Worm (Caenorhabditis elegans) whole organism, young adult: ENCODE measurements around the gene har-1.
A peak's percentile ranks its signal among the peaks of the same experiment; 100 is the strongest.

Source experiments
- B0019.2 ChIP-seq: fragments of 200-800 bp; sonication (Bioruptor generic); conservative IDR thresholded peaks from 2 replicates; pipeline ENCODE4 v1.3.6; 2022; ENCODE audit warnings: missing genetic modification reagents, missing genetic modification characterization, missing compliant biosample characterization
- B0336.3 ChIP-seq: fragments of 200-800 bp; sonication (Bioruptor generic); IDR thresholded peaks from 2 replicates; pipeline ENCODE4 v1.3.6; 2022; ENCODE audit warnings: missing genetic modification characterization, missing compliant biosample characterization
- F23B12.7 ChIP-seq: sonication (generic microtip); optimal IDR thresholded peaks from 2 replicates; lab custom pipeline; 2017; ENCODE audit warnings: missing genetic modification characterization, mild to moderate bottlenecking, missing compliant biosample characterization, antibody characterized with exemption, moderate library complexity; ENCODE audit not compliant: insufficient read depth
- F37B4.10 ChIP-seq: fragments of 200-800 bp; sonication (Bioruptor generic); IDR thresholded peaks from 2 replicates; pipeline ENCODE4 v1.3.6; 2022; ENCODE audit warnings: missing genetic modification characterization, missing compliant biosample characterization
- F49E8.2 ChIP-seq: sonication (generic microtip); optimal IDR thresholded peaks from 3 replicates; lab custom pipeline; 2017; ENCODE audit warnings: missing genetic modification characterization, mild to moderate bottlenecking, missing compliant biosample characterization, antibody characterized with exemption, moderate library complexity; ENCODE audit not compliant: insufficient read depth
- F57C9.4 ChIP-seq: sonication (generic microtip); optimal IDR thresholded peaks from 2 replicates; lab custom pipeline; 2017; ENCODE audit warnings: mild to moderate bottlenecking, missing genetic modification characterization, missing compliant biosample characterization
- ZK185.1 ChIP-seq: sonication (generic microtip); optimal IDR thresholded peaks from 2 replicates; lab custom pipeline; 2016; ENCODE audit warnings: mild to moderate bottlenecking, missing genetic modification characterization, missing compliant biosample characterization; ENCODE audit not compliant: poor library complexity, severe bottlenecking
- athp-1 ChIP-seq: sonication (generic microtip); optimal IDR thresholded peaks from 2 replicates; lab custom pipeline; 2017; ENCODE audit warnings: mild to moderate bottlenecking, missing genetic modification characterization, missing compliant biosample characterization
- cebp-1 ChIP-seq, 2 experiments: fragments of 200-800 bp in 1 of 2; sonication (Bioruptor generic) in 1 of 2; sonication (generic microtip) in 1 of 2; IDR thresholded peaks in 1 of 2; optimal IDR thresholded peaks in 1 of 2; 2 replicates each; pipeline versions ENCODE4 v1.3.6 to Lab custom; 2017 to 2022; ENCODE audit warnings: missing compliant biosample characterization in 2 of 2, missing genetic modification characterization in 2 of 2, mild to moderate bottlenecking in 1 of 2, missing genetic modification reagents in 1 of 2, moderate library complexity in 1 of 2
- ceh-100 ChIP-seq: fragments of 200-800 bp; sonication (Bioruptor generic); IDR thresholded peaks from 2 replicates; pipeline ENCODE4 v1.3.6; 2022; ENCODE audit warnings: missing genetic modification reagents, missing genetic modification characterization, missing compliant biosample characterization
- ceh-58 ChIP-seq: fragments of 200-800 bp; sonication (Bioruptor generic); IDR thresholded peaks from 2 replicates; pipeline ENCODE4 v1.3.6; 2022; ENCODE audit warnings: missing genetic modification characterization, missing compliant biosample characterization
- die-1 ChIP-seq: sonication (generic microtip); optimal IDR thresholded peaks from 2 replicates; lab custom pipeline; 2016; ENCODE audit warnings: missing genotype, mild to moderate bottlenecking, missing genetic modification characterization, missing compliant biosample characterization
- efl-1 ChIP-seq: fragments of 150-350 bp; optimal IDR thresholded peaks from 2 replicates; lab custom pipeline; 2014; ENCODE audit warnings: missing biosample characterization, missing genetic modification reagents, missing genetic modification characterization
- ekl-4 ChIP-seq: fragments of 200-800 bp; sonication (Bioruptor generic); IDR thresholded peaks from 2 replicates; pipeline ENCODE4 v1.3.6; 2022; ENCODE audit warnings: missing genetic modification reagents, missing genetic modification characterization, missing compliant biosample characterization
- him-1 ChIP-seq: sonication (generic microtip); optimal IDR thresholded peaks from 2 replicates; lab custom pipeline; 2016; ENCODE audit warnings: missing genotype, missing genetic modification reagents, missing genetic modification characterization, missing compliant biosample characterization
- hmg-20 ChIP-seq: fragments of 200-800 bp; sonication (Bioruptor generic); IDR thresholded peaks from 2 replicates; pipeline ENCODE4 v1.3.6; 2022; ENCODE audit warnings: missing genetic modification reagents, missing genetic modification characterization, missing compliant biosample characterization
- hrde-1 ChIP-seq: sonication (generic microtip); optimal IDR thresholded peaks from 2 replicates; lab custom pipeline; 2016; ENCODE audit warnings: missing genetic modification characterization, mild to moderate bottlenecking, missing compliant biosample characterization, moderate library complexity, missing genotype, missing genetic modification reagents, borderline replicate concordance
- lag-1 ChIP-seq: fragments of 200-800 bp; sonication (Bioruptor generic); IDR thresholded peaks from 2 replicates; pipeline ENCODE4 v1.3.6; 2022; ENCODE audit warnings: missing genetic modification reagents, missing genetic modification characterization, missing compliant biosample characterization
- lin-26 ChIP-seq: fragments of 200-800 bp; sonication (Bioruptor generic); IDR thresholded peaks from 2 replicates; pipeline ENCODE4 v1.3.6; 2022; ENCODE audit warnings: missing genetic modification reagents, missing genetic modification characterization, missing compliant biosample characterization
- lin-35 ChIP-seq, 3 experiments: fragments of 150-350 bp in 2 of 3; sonication (generic microtip) in 1 of 3; optimal IDR thresholded peaks; 2 replicates each; lab custom pipeline; 2014 to 2018; ENCODE audit warnings: missing biosample characterization in 3 of 3, missing genetic modification characterization in 3 of 3, missing genetic modification reagents in 3 of 3
- lin-40 ChIP-seq: sonication (generic microtip); optimal IDR thresholded peaks from 2 replicates; lab custom pipeline; 2016; ENCODE audit warnings: missing genetic modification characterization, mild to moderate bottlenecking, missing compliant biosample characterization, missing genotype, missing genetic modification reagents
- lin-54 ChIP-seq: fragments of 200-800 bp; sonication (Bioruptor generic); optimal IDR thresholded peaks from 2 replicates; lab custom pipeline; 2018; ENCODE audit warnings: mild to moderate bottlenecking, missing genetic modification characterization, missing compliant biosample characterization
- lsl-1 ChIP-seq: fragments of 200-800 bp; sonication (Bioruptor generic); optimal IDR thresholded peaks from 2 replicates; lab custom pipeline; 2018; ENCODE audit warnings: mild to moderate bottlenecking, missing genetic modification characterization, moderate library complexity, missing compliant biosample characterization
- madf-10 ChIP-seq: sonication (generic microtip); optimal IDR thresholded peaks from 2 replicates; lab custom pipeline; 2016; ENCODE audit warnings: mild to moderate bottlenecking, missing genetic modification characterization, missing compliant biosample characterization
- mcd-1 ChIP-seq: fragments of 200-800 bp; sonication (Bioruptor generic); IDR thresholded peaks from 2 replicates; pipeline ENCODE4 v1.3.6; 2022; ENCODE audit warnings: missing genetic modification reagents, missing genetic modification characterization, missing compliant biosample characterization
- nfya-2 ChIP-seq: fragments of 200-800 bp; sonication (Bioruptor generic); IDR thresholded peaks from 2 replicates; pipeline ENCODE4 v1.3.6; 2022; ENCODE audit warnings: missing genetic modification reagents, missing genetic modification characterization, missing compliant biosample characterization
- nfyb-1 ChIP-seq: fragments of 200-800 bp; sonication (Bioruptor generic); IDR thresholded peaks from 2 replicates; pipeline ENCODE4 v1.3.6; 2022; ENCODE audit warnings: missing genetic modification reagents, missing genetic modification characterization, missing compliant biosample characterization
- nhr-27 ChIP-seq: fragments of 200-800 bp; sonication (Bioruptor generic); optimal IDR thresholded peaks from 2 replicates; lab custom pipeline; 2018; ENCODE audit warnings: mild to moderate bottlenecking, missing genetic modification characterization, moderate library complexity, missing compliant biosample characterization
- nhr-80 ChIP-seq: sonication (generic microtip); optimal IDR thresholded peaks from 2 replicates; lab custom pipeline; 2016; ENCODE audit warnings: missing genetic modification characterization, missing compliant biosample characterization
- pbrm-1 ChIP-seq: fragments of 200-800 bp; sonication (Bioruptor generic); IDR thresholded peaks from 2 replicates; pipeline ENCODE4 v1.3.6; 2022; ENCODE audit warnings: missing genetic modification reagents, missing genetic modification characterization, missing compliant biosample characterization
- rcor-1 ChIP-seq: fragments of 200-800 bp; sonication (Bioruptor generic); IDR thresholded peaks from 2 replicates; pipeline ENCODE4 v1.3.6; 2022; ENCODE audit warnings: missing genetic modification reagents, missing genetic modification characterization, missing compliant biosample characterization
- rpc-1 ChIP-seq, 2 experiments: fragments of 150-350 bp in 1 of 2; sonication (generic microtip) in 1 of 2; optimal IDR thresholded peaks; 2 replicates each; lab custom pipeline; 2014 to 2018; ENCODE audit warnings: missing biosample characterization in 1 of 2, missing genetic modification characterization in 1 of 2, missing genetic modification reagents in 1 of 2, missing genotype in 1 of 2
- snpc-1.1 ChIP-seq: sonication (generic microtip); optimal IDR thresholded peaks from 2 replicates; lab custom pipeline; 2017; ENCODE audit warnings: missing genetic modification characterization, mild to moderate bottlenecking, missing compliant biosample characterization, antibody characterized with exemption, moderate library complexity, missing genotype, missing genetic modification reagents; ENCODE audit not compliant: insufficient read depth
- snpc-1.3 ChIP-seq: sonication (generic microtip); optimal IDR thresholded peaks from 2 replicates; lab custom pipeline; 2017; ENCODE audit warnings: missing genetic modification characterization, mild to moderate bottlenecking, missing compliant biosample characterization, antibody characterized with exemption, moderate library complexity, missing genotype, missing genetic modification reagents; ENCODE audit not compliant: insufficient read depth
- snpc-4 ChIP-seq, 5 experiments: fragments of 150-350 bp in 1 of 5; sonication (generic microtip) in 4 of 5; optimal IDR thresholded peaks; 2 replicates each; lab custom pipeline; 2014 to 2018; ENCODE audit warnings: missing genetic modification characterization in 5 of 5, missing biosample characterization in 3 of 5, antibody characterized with exemption in 2 of 5, mild to moderate bottlenecking in 2 of 5, missing compliant biosample characterization in 2 of 5, missing genotype in 2 of 5, moderate library complexity in 2 of 5, missing genetic modification reagents in 1 of 5
- somi-1 ChIP-seq: fragments of 200-800 bp; sonication (Bioruptor generic); optimal IDR thresholded peaks from 2 replicates; lab custom pipeline; 2018; ENCODE audit warnings: mild to moderate bottlenecking, missing genetic modification characterization, missing compliant biosample characterization
- tbp1 ChIP-seq: fragments of 200-800 bp; sonication (Bioruptor generic); optimal IDR thresholded peaks from 2 replicates; lab custom pipeline; 2018; ENCODE audit warnings: mild to moderate bottlenecking, missing genetic modification characterization, missing compliant biosample characterization
- tbx-9 ChIP-seq: sonication (generic microtip); optimal IDR thresholded peaks from 2 replicates; lab custom pipeline; 2016; ENCODE audit warnings: borderline replicate concordance, missing genetic modification characterization, inconsistent platforms, missing compliant biosample characterization
- tlf-1 ChIP-seq: fragments of 200-800 bp; sonication (Bioruptor generic); optimal IDR thresholded peaks from 2 replicates; lab custom pipeline; 2018; ENCODE audit warnings: mild to moderate bottlenecking, missing genetic modification characterization, missing compliant biosample characterization
- unc-130 ChIP-seq: sonication (generic microtip); optimal IDR thresholded peaks from 2 replicates; lab custom pipeline; 2016; ENCODE audit warnings: missing genetic modification reagents, missing genetic modification characterization, missing compliant biosample characterization
- xnd-1 ChIP-seq: sonication (generic microtip); optimal IDR thresholded peaks from 2 replicates; lab custom pipeline; 2016; ENCODE audit warnings: missing genotype, missing genetic modification reagents, missing genetic modification characterization, missing compliant biosample characterization
- zfh-2 ChIP-seq: fragments of 200-800 bp; sonication (Bioruptor generic); conservative IDR thresholded peaks from 2 replicates; pipeline ENCODE4 v1.3.6; 2022; ENCODE audit warnings: missing genetic modification reagents, missing genetic modification characterization, missing compliant biosample characterization
- ztf-25 ChIP-seq: fragments of 200-800 bp; sonication (Bioruptor generic); IDR thresholded peaks from 2 replicates; pipeline ENCODE4 v1.3.6; 2022; ENCODE audit warnings: missing genetic modification reagents, missing genetic modification characterization, missing compliant biosample characterization
- ztf-28 ChIP-seq: fragments of 200-800 bp; sonication (Bioruptor generic); IDR thresholded peaks from 2 replicates; pipeline ENCODE4 v1.3.6; 2022; ENCODE audit warnings: missing genetic modification reagents, missing genetic modification characterization, missing compliant biosample characterization

har-1 gene

ce11 chrIII:4168665-4169064, 16.8 kb downstream of the har-1 start, which contains the start of gene ccdc-55:
TSS of gene ccdc-55 (minus strand) at chrIII:4168765.
- TF ChIP-seq lin-40 (tag; lab: Kevin White, UChicago) (no peak), F49E8.2 (tag; lab: Kevin White, UChicago) (no peak), die-1 (tag; lab: Kevin White, UChicago) (no peak), ekl-4 (GFP tag; lab: Robert Waterston, UW) (no peak), F57C9.4 (tag; lab: Kevin White, UChicago) (no peak), hrde-1 (tag; lab: Kevin White, UChicago) (no peak), lag-1 (GFP tag; lab: Robert Waterston, UW) (no peak), tbx-9 (no peak), ztf-28 (no peak), hmg-20 (GFP tag; lab: Robert Waterston, UW) (no peak), lin-54 (no peak), rpc-1 (optimal IDR thresholded peaks at IDR 0.05; lab: Kevin White, UChicago) (no peak), rpc-1 (tag; optimal IDR thresholded peaks at IDR 0.05; lab: Kevin White, UChicago) (no peak), nhr-80 (no peak)

- TF ChIP-seq lsl-1 (GFP tag; lab: Kevin White, UChicago), result peak; percentile 47
- TF ChIP-seq cebp-1 (GFP tag; IDR thresholded peaks at IDR 0.05; lab: Robert Waterston, UW), result no peak
- TF ChIP-seq cebp-1 (tag; optimal IDR thresholded peaks at IDR 0.05; lab: Kevin White, UChicago), result peak; percentile 74
- peak; percentile 45 for TF ChIP-seq madf-10 (tag; lab: Kevin White, UChicago)
- no peak for TF ChIP-seq nhr-27
- TF ChIP-seq snpc-4 (GFP tag; optimal IDR thresholded peaks at IDR 0.05; lab: Kevin White, UChicago), result peak; percentile 5
- TF ChIP-seq snpc-4 (tag; optimal IDR thresholded peaks at IDR 0.05; lab: Kevin White, UChicago), result peak in 2 of 4 experiments; percentile 28 to 54
- no peak for TF ChIP-seq ceh-58 (GFP tag; lab: Robert Waterston, UW)
- TF ChIP-seq him-1, result peak; percentile 0
- peak; percentile 73 for TF ChIP-seq unc-130
- TF ChIP-seq lin-35 (GFP tag; optimal IDR thresholded peaks at IDR 0.05; lab: Kevin White, UChicago), result peak in 1 of 3 experiments; percentile 25
- TF ChIP-seq nfyb-1, result peak; percentile 77; the same call in 1 of the 2 replicates
- TF ChIP-seq rcor-1, result peak; percentile 57; the same call in 1 of the 2 replicates
- TF ChIP-seq ztf-25, result 0 out of 2 replicates have a peak, but pooled peaks have one; percentile 30
- peak; percentile 20; the same call in 1 of the 2 replicates for TF ChIP-seq B0336.3
- TF ChIP-seq xnd-1 (tag; lab: Kevin White, UChicago), result peak; percentile 38
- peak; percentile 86 for TF ChIP-seq ZK185.1 (tag; lab: Kevin White, UChicago)
- no peak for TF ChIP-seq F37B4.10 (GFP tag; lab: Robert Waterston, UW)
- peak; percentile 26 for TF ChIP-seq efl-1 (GFP tag; lab: Kevin White, UChicago)
- TF ChIP-seq somi-1 (GFP tag; lab: Kevin White, UChicago), result no peak
- TF ChIP-seq ceh-100 (GFP tag; lab: Robert Waterston, UW), result peak; percentile 77
- peak; percentile 31; the same call in 1 of the 2 replicates for TF ChIP-seq pbrm-1 (GFP tag; lab: Robert Waterston, UW)
- no peak for TF ChIP-seq zfh-2 (GFP tag; lab: Robert Waterston, UW)
- TF ChIP-seq snpc-1.1 (tag; lab: Kevin White, UChicago), result peak; percentile 31
- TF ChIP-seq tbp1 (GFP tag; lab: Kevin White, UChicago), result peak; percentile 45
- peak; percentile 67 for TF ChIP-seq F23B12.7 (tag; lab: Kevin White, UChicago)
- peak; percentile 71 for TF ChIP-seq snpc-1.3 (tag; lab: Kevin White, UChicago)
- no peak for TF ChIP-seq nfya-2 (GFP tag; lab: Robert Waterston, UW)
- peak; percentile 49; the same call in 1 of the 2 replicates for TF ChIP-seq lin-26 (GFP tag; lab: Robert Waterston, UW)
- TF ChIP-seq tlf-1 (GFP tag; lab: Kevin White, UChicago), result peak; percentile 38
- TF ChIP-seq athp-1, result peak; percentile 40
- peak; percentile 75 for TF ChIP-seq mcd-1 (GFP tag; lab: Robert Waterston, UW)
- TF ChIP-seq hrde-1 (tag; lab: Kevin White, UChicago), result peak; percentile 66
- peak; percentile 1 for TF ChIP-seq nhr-80
- no peak for TF ChIP-seq B0019.2 (GFP tag; lab: Robert Waterston, UW)
Measured at ce11 chrIII:4170903-4171377, 19.1 kb downstream of the har-1 start, which contains the start of the genes rnf-121 and C16C10.4. TSS of gene rnf-121 (minus strand) at chrIII:4170953. TSS of gene C16C10.4 (plus strand) at chrIII:4171336.
